Worm (Caenorhabditis elegans) whole organism, L3 larva: ENCODE data around the gene ZK596.2.
A peak's percentile ranks its signal among the peaks of the same experiment; 100 is the strongest.

Source experiments
- R02D3.7 ChIP-seq: fragments of 150-350 bp; optimal IDR thresholded peaks from 2 replicates; lab custom pipeline; 2014; ENCODE audit warnings: missing biosample characterization, missing genetic modification characterization
- ZK546.5 ChIP-seq: sonication (generic microtip); optimal IDR thresholded peaks from 2 replicates; lab custom pipeline; 2017; ENCODE audit warnings: missing biosample characterization, missing genetic modification characterization
- aly-2 ChIP-seq: fragments of 150-350 bp; optimal IDR thresholded peaks from 2 replicates; lab custom pipeline; 2014; ENCODE audit warnings: missing biosample characterization, missing genetic modification characterization
- ama-1 ChIP-seq: fragments of 150-350 bp; optimal IDR thresholded peaks from 2 replicates; lab custom pipeline; 2018
- ceh-28 ChIP-seq: fragments of 150-350 bp; optimal IDR thresholded peaks from 2 replicates; lab custom pipeline; 2014; ENCODE audit warnings: missing biosample characterization, missing genetic modification reagents, missing genetic modification characterization
- ceh-82 ChIP-seq: fragments of 150-350 bp; optimal IDR thresholded peaks from 2 replicates; lab custom pipeline; 2014; ENCODE audit warnings: missing biosample characterization, missing genetic modification characterization
- ceh-9 ChIP-seq: sonication (generic microtip); optimal IDR thresholded peaks from 2 replicates; lab custom pipeline; 2018; ENCODE audit warnings: missing biosample characterization, missing genetic modification characterization
- daf-12 ChIP-seq: fragments of 150-350 bp; optimal IDR thresholded peaks from 2 replicates; lab custom pipeline; 2014; ENCODE audit warnings: missing biosample characterization, missing genetic modification reagents, missing genetic modification characterization
- egl-5 ChIP-seq: fragments of 150-350 bp; optimal IDR thresholded peaks from 2 replicates; lab custom pipeline; 2017; ENCODE audit warnings: missing biosample characterization, missing genetic modification reagents, missing genetic modification characterization, inconsistent platforms
- elt-1 ChIP-seq: fragments of 150-350 bp; optimal IDR thresholded peaks from 2 replicates; lab custom pipeline; 2014; ENCODE audit warnings: missing biosample characterization, missing genetic modification characterization
- elt-2 ChIP-seq: sonication (generic microtip); optimal IDR thresholded peaks from 2 replicates; lab custom pipeline; 2016; ENCODE audit warnings: missing genetic modification reagents, mild to moderate bottlenecking, missing genetic modification characterization, missing compliant biosample characterization
- eor-1 ChIP-seq, 2 experiments: fragments of 150-350 bp; optimal IDR thresholded peaks; 2 replicates each; lab custom pipeline; 2014 to 2018; ENCODE audit warnings: missing biosample characterization in 2 of 2, missing genetic modification characterization in 2 of 2
- fkh-10 ChIP-seq: sonication (generic microtip); optimal IDR thresholded peaks from 2 replicates; lab custom pipeline; 2017; ENCODE audit warnings: missing biosample characterization, missing genetic modification reagents, missing genetic modification characterization
- fkh-2 ChIP-seq: fragments of 150-350 bp; optimal IDR thresholded peaks from 2 replicates; lab custom pipeline; 2014; ENCODE audit warnings: missing biosample characterization, missing genetic modification reagents, missing genetic modification characterization
- hmg-11 ChIP-seq: sonication (generic microtip); optimal IDR thresholded peaks from 2 replicates; lab custom pipeline; 2016; ENCODE audit warnings: missing genetic modification characterization, missing compliant biosample characterization
- lin-15B ChIP-seq: fragments of 150-350 bp; optimal IDR thresholded peaks from 2 replicates; lab custom pipeline; 2014; ENCODE audit warnings: missing biosample characterization, missing genetic modification characterization
- lin-39 ChIP-seq: fragments of 150-350 bp; optimal IDR thresholded peaks from 2 replicates; lab custom pipeline; 2018; ENCODE audit warnings: missing biosample characterization, missing genetic modification reagents, missing genetic modification characterization
- lsy-12 ChIP-seq: sonication (generic microtip); optimal IDR thresholded peaks from 2 replicates; lab custom pipeline; 2016; ENCODE audit warnings: mild to moderate bottlenecking, missing genetic modification characterization, missing compliant biosample characterization
- mdl-1 ChIP-seq: fragments of 150-350 bp; optimal IDR thresholded peaks from 2 replicates; lab custom pipeline; 2014; ENCODE audit warnings: missing biosample characterization, missing genetic modification characterization
- mml-1 ChIP-seq: fragments of 150-350 bp; sonication (generic microtip); optimal IDR thresholded peaks from 3 replicates; lab custom pipeline; 2014; ENCODE audit warnings: missing biosample characterization, missing genetic modification characterization
- nfya-1 ChIP-seq: sonication (generic microtip); optimal IDR thresholded peaks from 2 replicates; lab custom pipeline; 2017; ENCODE audit warnings: missing genetic modification characterization, mild to moderate bottlenecking, missing compliant biosample characterization, antibody characterized with exemption, moderate library complexity; ENCODE audit not compliant: insufficient read depth
- nhr-11 ChIP-seq: fragments of 150-350 bp; optimal IDR thresholded peaks from 2 replicates; lab custom pipeline; 2014; ENCODE audit warnings: missing biosample characterization, missing genetic modification characterization
- nhr-23 ChIP-seq: fragments of 150-350 bp; optimal IDR thresholded peaks from 2 replicates; lab custom pipeline; 2014; ENCODE audit warnings: missing biosample characterization, missing genetic modification reagents, missing genetic modification characterization
- nhr-237 ChIP-seq: fragments of 150-350 bp; optimal IDR thresholded peaks from 2 replicates; lab custom pipeline; 2014; ENCODE audit warnings: missing biosample characterization, missing genetic modification characterization
- nhr-25 ChIP-seq: sonication (generic microtip); optimal IDR thresholded peaks from 2 replicates; lab custom pipeline; 2017; ENCODE audit warnings: missing biosample characterization, missing genetic modification characterization
- nhr-28 ChIP-seq: fragments of 150-350 bp; optimal IDR thresholded peaks from 2 replicates; lab custom pipeline; 2014; ENCODE audit warnings: missing biosample characterization, missing genetic modification characterization
- nhr-43 ChIP-seq: sonication (generic microtip); optimal IDR thresholded peaks from 2 replicates; lab custom pipeline; 2016; ENCODE audit warnings: mild to moderate bottlenecking, missing genetic modification characterization, missing compliant biosample characterization; ENCODE audit not compliant: poor library complexity, severe bottlenecking
- nhr-67 ChIP-seq: fragments of 150-350 bp; optimal IDR thresholded peaks from 2 replicates; lab custom pipeline; 2014; ENCODE audit warnings: missing biosample characterization, missing genetic modification characterization
- nhr-76 ChIP-seq: fragments of 150-350 bp; sonication (generic microtip); optimal IDR thresholded peaks from 5 replicates; lab custom pipeline; 2014; ENCODE audit warnings: missing biosample characterization, missing genetic modification characterization
- nhr-77 ChIP-seq: fragments of 150-350 bp; optimal IDR thresholded peaks from 2 replicates; lab custom pipeline; 2014; ENCODE audit warnings: missing biosample characterization, missing genetic modification characterization
- pha-4 ChIP-seq: fragments of 150-350 bp; optimal IDR thresholded peaks from 2 replicates; lab custom pipeline; 2014; ENCODE audit warnings: missing biosample characterization, missing genetic modification reagents, missing genetic modification characterization
- pqm-1 ChIP-seq: fragments of 150-350 bp; optimal IDR thresholded peaks from 2 replicates; lab custom pipeline; 2017; ENCODE audit warnings: missing biosample characterization, missing genetic modification characterization, inconsistent platforms
- sea-2 ChIP-seq: fragments of 150-350 bp; sonication (generic microtip); optimal IDR thresholded peaks from 4 replicates; lab custom pipeline; 2014; ENCODE audit warnings: missing biosample characterization, missing genetic modification reagents, missing genetic modification characterization
- skn-1 ChIP-seq: fragments of 150-350 bp; optimal IDR thresholded peaks from 2 replicates; lab custom pipeline; 2014; ENCODE audit warnings: missing biosample characterization, missing genetic modification characterization
- snpc-4 ChIP-seq: fragments of 150-350 bp; optimal IDR thresholded peaks from 2 replicates; lab custom pipeline; 2014; ENCODE audit warnings: missing biosample characterization, missing genetic modification characterization
- zag-1 ChIP-seq: fragments of 150-350 bp; optimal IDR thresholded peaks from 2 replicates; lab custom pipeline; 2014; ENCODE audit warnings: missing biosample characterization, missing genetic modification characterization

The ZK596.2 gene

DNA sequence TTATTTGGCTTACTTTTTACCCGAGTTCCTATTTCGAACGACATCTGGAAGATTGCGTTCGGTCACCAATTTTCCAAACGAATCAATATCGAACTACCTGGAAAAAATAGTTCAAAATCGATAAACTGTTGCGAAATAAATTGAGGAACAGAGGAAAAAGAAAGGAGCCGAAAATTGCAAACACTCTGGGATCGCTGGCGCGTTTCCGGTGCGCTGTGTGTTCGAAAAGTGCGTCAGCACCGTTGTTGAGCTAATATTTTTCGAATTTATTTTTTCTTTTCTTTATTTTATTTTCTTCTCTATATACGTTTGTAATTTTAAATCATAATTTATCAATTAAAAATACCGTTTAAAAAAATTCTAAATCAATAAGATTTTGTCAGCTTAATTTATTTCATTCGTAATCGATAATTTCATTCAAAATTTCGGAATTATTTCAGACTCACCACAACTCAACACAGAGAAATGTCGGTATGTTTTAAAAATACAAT lies 24.0 kb upstream of the ZK596.2 start, which contains the start of the genes dnc-1 and lsm-7 (continued):
- peak; percentile 46 for TF ChIP-seq elt-1 (tag; lab: Kevin White, UChicago)
- TF ChIP-seq fkh-10 = peak; percentile 57
- TF ChIP-seq sea-2 (GFP tag; lab: Kevin White, UChicago) = no peak
- TF ChIP-seq nhr-11 (tag; lab: Kevin White, UChicago) = no peak
- TF ChIP-seq nhr-237 (tag; lab: Kevin White, UChicago) = no peak
- peak; percentile 23 for TF ChIP-seq lsy-12

DNA sequence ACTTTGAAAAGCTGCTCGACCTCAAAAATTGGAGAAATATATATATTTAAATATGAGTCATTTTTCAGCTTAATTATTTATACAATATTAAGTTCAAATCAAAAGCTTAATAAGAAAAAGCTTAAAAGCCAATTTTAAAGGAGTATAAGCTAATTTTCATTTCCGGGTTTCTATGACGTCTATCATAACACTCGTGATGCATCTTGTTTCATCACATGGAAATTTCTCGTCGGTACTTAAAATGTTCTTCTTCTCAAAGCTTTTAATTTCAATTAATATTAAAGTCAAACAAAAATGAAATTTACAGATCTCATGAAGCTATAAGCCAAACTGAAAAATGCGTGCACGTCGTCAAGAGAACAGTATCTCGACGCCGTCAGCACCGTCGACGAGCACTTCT lies 10.7 kb upstream of the ZK596.2 start, which contains the start of gene rbr-2:
Gene rbr-2, plus strand, starts transcription at position 301 of the 400 bp plus-strand sequence.
- TF ChIP-seq zag-1 (no peak), pha-4 (no peak), nhr-77 (no peak)

DNA sequence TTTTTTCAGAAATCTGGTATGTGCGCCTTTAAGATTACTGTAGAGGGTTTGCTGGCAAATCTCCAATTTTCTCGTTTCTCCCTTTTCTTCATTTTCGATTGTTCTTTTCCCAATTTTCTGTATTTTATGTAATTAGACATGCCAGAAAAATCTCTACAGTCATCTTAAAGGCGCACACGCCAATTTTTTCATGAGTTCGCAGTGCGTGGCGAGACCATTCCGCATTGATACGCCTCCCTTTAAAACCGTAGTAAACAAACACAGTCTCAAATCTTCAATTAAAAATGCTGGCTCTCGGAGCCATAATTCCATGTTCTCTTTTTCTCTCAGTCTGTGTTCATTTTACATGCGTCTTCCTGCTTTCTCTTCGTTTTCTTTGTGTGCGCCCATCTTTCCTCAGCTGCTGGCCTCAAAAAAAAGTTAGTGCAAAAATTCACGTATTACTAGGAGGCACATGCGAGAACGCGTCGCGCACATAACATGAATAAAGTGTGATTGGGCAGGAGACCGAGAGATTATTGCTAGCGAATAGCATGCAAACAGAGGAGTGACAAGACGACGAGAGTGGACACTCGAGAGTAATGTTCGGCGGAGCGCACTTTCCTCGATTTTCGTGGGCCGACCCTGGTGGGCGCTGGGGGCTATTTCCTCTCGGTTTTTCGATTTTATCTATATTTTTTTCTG lies 9.9 kb upstream of the ZK596.2 start:
- TF ChIP-seq ceh-82 (no peak), ceh-28 (tag; lab: Kevin White, UChicago) (peak; percentile 8), hmg-11 (tag; lab: Kevin White, UChicago) (peak; percentile 90), aly-2 (no peak), nhr-76 (no peak), nhr-23 (peak; percentile 56), lin-39 (tag; lab: Kevin White, UChicago) (peak; percentile 78), fkh-2 (no peak), ceh-9 (no peak), zag-1 (no peak), elt-1 (tag; lab: Kevin White, UChicago) (peak; percentile 66), nhr-67 (tag; lab: Kevin White, UChicago) (no peak), nhr-77 (no peak), ama-1 (lab: Kevin White, UChicago) (peak; percentile 60), daf-12 (tag; lab: Kevin White, UChicago) (no peak), pha-4 (peak; percentile 73), nhr-43 (peak; percentile 2), elt-2 (tag; lab: Kevin White, UChicago) (peak; percentile 72), nhr-28 (no peak), mdl-1 (peak; percentile 65), snpc-4 (tag; lab: Kevin White, UChicago) (peak; percentile 70), lsy-12 (peak; percentile 40), eor-1 (tag; optimal IDR thresholded peaks at IDR 0.05; lab: Kevin White, UChicago) (no peak), R02D3.7 (peak; percentile 17), ZK546.5 (tag; lab: Kevin White, UChicago) (no peak), nhr-11 (tag; lab: Kevin White, UChicago) (peak; percentile 51), pqm-1 (tag; lab: Kevin White, UChicago) (peak; percentile 20), lin-15B (peak; percentile 85), nhr-25 (tag; lab: Kevin White, UChicago) (peak; percentile 81), fkh-10 (peak; percentile 61), nfya-1 (peak; percentile 83), egl-5 (tag; lab: Kevin White, UChicago) (peak; percentile 85), skn-1 (peak; percentile 38)
- TF ChIP-seq, all 47 proteins: peak for 21

DNA sequence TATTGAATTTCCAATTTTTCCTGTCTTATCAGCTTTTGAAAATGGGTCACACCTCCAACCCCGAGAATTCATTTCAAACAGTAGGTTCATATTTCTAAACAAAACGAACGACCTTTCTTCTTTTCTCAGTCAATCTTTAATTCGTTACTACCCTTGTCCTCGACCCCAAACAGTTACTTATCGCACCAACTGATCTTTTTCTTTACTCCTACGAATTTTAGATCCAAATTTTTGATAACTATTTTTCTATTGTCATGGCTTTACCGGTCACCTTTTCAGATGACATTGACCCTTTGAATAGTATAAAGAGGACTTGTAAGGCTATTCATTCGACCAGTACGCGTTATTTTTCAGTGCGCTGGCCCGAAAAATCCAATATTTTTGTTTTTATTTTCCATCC lies 7.0 kb upstream of the ZK596.2 start:
- no peak for TF ChIP-seq ceh-82
- peak; percentile 60 for TF ChIP-seq nhr-23
- TF ChIP-seq nhr-237 (tag; lab: Kevin White, UChicago) = no peak
- TF ChIP-seq elt-1 (tag; lab: Kevin White, UChicago) = peak; percentile 91
- no peak for TF ChIP-seq mml-1 (tag; lab: Kevin White, UChicago)
- peak; percentile 47 for TF ChIP-seq nhr-25 (tag; lab: Kevin White, UChicago)
- no peak for TF ChIP-seq nhr-28
- TF ChIP-seq nfya-1 = no peak

DNA sequence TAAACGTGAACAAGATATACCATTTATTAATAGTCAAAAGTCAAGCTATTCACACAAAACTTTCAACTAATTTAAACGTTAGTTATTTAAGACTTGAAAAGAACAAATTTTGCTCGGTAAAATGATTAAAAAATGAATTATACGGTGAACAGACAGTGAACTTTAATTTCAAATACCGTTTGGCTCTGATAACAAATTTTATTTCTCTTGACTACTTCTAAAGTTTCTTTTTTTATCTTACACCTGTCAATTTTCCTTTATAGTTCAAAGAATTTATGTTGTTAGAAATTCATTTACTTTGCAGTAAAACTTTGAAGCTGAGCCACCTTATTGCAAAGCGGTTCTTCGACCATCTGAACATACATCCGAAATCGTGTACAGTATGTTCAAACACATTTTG lies 6.3 kb upstream of the ZK596.2 start, which contains the start of gene ZK593.3:
Gene ZK593.3, plus strand, starts transcription at position 301 of the 400 bp plus-strand sequence.
- TF ChIP-seq daf-12 (tag; lab: Kevin White, UChicago) = no peak
- TF ChIP-seq pqm-1 (tag; lab: Kevin White, UChicago) = peak; percentile 5
- TF ChIP-seq, all 47 proteins: peak for 1
